Worm (Caenorhabditis elegans): ENCODE results near the gene M01B2.13.
"Not testable (repeated sequence)": the region's sequence is repeated elsewhere in the genome, so short reads cannot be mapped to it uniquely, and the experiment has no call there.

Gene M01B2.13

ce11 chrV:15215175-15215574, 50.5 kb downstream of the M01B2.13 start, which contains the start of gene sri-26:
sri-26 (plus strand) TSS chrV:15215475.
- TF ChIP-seq aly-2, C16A3.4, C34B4.2 (tag; optimal IDR thresholded peaks at IDR 0.05): not testable (repeated sequence)
